Worm (Caenorhabditis elegans): ENCODE results near the gene srsx-13.

The srsx-13 gene

DNA sequence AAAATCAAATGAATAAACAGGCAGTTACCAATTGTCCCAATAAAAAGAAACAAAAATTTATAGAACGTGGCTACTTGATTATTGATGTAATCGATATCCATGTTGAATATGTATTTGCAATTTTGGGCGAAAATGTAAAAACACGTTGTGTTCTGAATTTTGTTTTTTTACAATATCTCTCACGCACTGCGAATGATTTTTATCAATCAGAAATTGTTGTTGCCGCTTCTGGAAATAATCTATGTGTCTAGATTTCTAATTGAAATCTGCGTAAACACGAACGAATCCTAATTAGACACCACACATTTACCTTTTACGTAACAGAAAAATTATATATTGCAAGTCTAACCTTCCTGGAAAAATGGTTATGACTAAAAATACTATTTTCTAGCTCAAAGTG lies at the start of gene srsx-13:
Gene srsx-13, minus strand, starts transcription at position 101 of the 400 bp plus-strand sequence.
- TF ChIP-seq tbx-37 (GFP tag; conservative IDR thresholded peaks at IDR 0.05) (no peak), hmg-4 (GFP tag; optimal IDR thresholded peaks at IDR 0.05) (no peak), F13C5.2 (tag; optimal IDR thresholded peaks at IDR 0.05) (no peak), aly-1 (tag; optimal IDR thresholded peaks at IDR 0.05) (no peak), sea-1 (GFP tag; conservative IDR thresholded peaks at IDR 0.05) (no peak), scrt-1 (GFP tag; IDR thresholded peaks at IDR 0.05) (no peak), B0310.2 (tag; optimal IDR thresholded peaks at IDR 0.05) (no peak), pes-1 (GFP tag; IDR thresholded peaks at IDR 0.05) (no peak), hmbx-1 (tag; optimal IDR thresholded peaks at IDR 0.05) (no peak), ets-7 (tag; optimal IDR thresholded peaks at IDR 0.05) (no peak), flt-1 (GFP tag; IDR thresholded peaks at IDR 0.05) (no peak), ceh-36 (tag; optimal IDR thresholded peaks at IDR 0.05) (no peak), tra-4 (tag; optimal IDR thresholded peaks at IDR 0.05) (no peak), tbx-11 (GFP tag; IDR thresholded peaks at IDR 0.05) (no peak), ceh-13 (GFP tag; optimal IDR thresholded peaks at IDR 0.05) (no peak)

DNA sequence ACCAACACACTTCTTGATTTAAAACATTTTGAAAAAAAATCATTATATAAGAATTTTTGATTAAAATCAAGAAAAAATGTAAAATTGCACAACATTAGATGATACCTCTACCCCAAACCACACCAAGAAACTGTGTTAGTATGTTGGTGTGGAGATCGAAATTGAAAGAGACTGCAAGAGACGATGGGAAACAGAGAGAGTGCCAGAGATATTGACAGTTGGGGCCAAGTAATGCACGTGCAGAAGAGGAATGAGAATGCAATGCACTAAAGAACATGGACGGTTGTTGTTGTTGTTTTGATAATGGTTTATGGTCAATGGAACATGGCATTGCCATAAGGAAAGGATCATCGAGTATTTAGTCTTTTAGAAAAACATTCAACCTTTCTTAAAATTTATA lies 49.2 kb upstream of the srsx-13 start:
- TF ChIP-seq aly-1 (tag; optimal IDR thresholded peaks at IDR 0.05) (no peak), hmg-4 (GFP tag; optimal IDR thresholded peaks at IDR 0.05) (no peak), ceh-36 (tag; optimal IDR thresholded peaks at IDR 0.05) (no peak), flt-1 (GFP tag; IDR thresholded peaks at IDR 0.05) (no peak), B0310.2 (tag; optimal IDR thresholded peaks at IDR 0.05) (no peak), ets-7 (tag; optimal IDR thresholded peaks at IDR 0.05) (no peak), tbx-37 (GFP tag; conservative IDR thresholded peaks at IDR 0.05) (no peak), hmbx-1 (tag; optimal IDR thresholded peaks at IDR 0.05) (no peak), scrt-1 (GFP tag; IDR thresholded peaks at IDR 0.05) (no peak), F13C5.2 (tag; optimal IDR thresholded peaks at IDR 0.05) (no peak), sea-1 (GFP tag; conservative IDR thresholded peaks at IDR 0.05) (no peak), pes-1 (GFP tag; IDR thresholded peaks at IDR 0.05) (no peak), ceh-13 (GFP tag; optimal IDR thresholded peaks at IDR 0.05) (no peak), tra-4 (tag; optimal IDR thresholded peaks at IDR 0.05) (no peak), ama-1 (optimal IDR thresholded peaks at IDR 0.05) (no peak)

- TF ChIP-seq tra-4 (tag; optimal IDR thresholded peaks at IDR 0.05) (no peak), flt-1 (GFP tag; IDR thresholded peaks at IDR 0.05) (no peak), sea-1 (GFP tag; conservative IDR thresholded peaks at IDR 0.05) (no peak), hmg-4 (GFP tag; optimal IDR thresholded peaks at IDR 0.05) (no peak), ceh-13 (GFP tag; optimal IDR thresholded peaks at IDR 0.05) (no peak), hnd-1 (tag; optimal IDR thresholded peaks at IDR 0.05) (no peak), B0310.2 (tag; optimal IDR thresholded peaks at IDR 0.05) (no peak), tbx-37 (GFP tag; conservative IDR thresholded peaks at IDR 0.05) (no peak), aly-1 (tag; optimal IDR thresholded peaks at IDR 0.05) (no peak), ets-7 (tag; optimal IDR thresholded peaks at IDR 0.05) (no peak), F13C5.2 (tag; optimal IDR thresholded peaks at IDR 0.05) (no peak), tbx-11 (GFP tag; IDR thresholded peaks at IDR 0.05) (no peak), ceh-36 (tag; optimal IDR thresholded peaks at IDR 0.05) (no peak), scrt-1 (GFP tag; IDR thresholded peaks at IDR 0.05) (no peak), ama-1 (optimal IDR thresholded peaks at IDR 0.05) (no peak), pes-1 (GFP tag; IDR thresholded peaks at IDR 0.05) (no peak)
Observed at ce11 chrV:5031764-5032163, 48.8 kb upstream of the srsx-13 start.

- no peak for TF ChIP-seq B0310.2 (tag; optimal IDR thresholded peaks at IDR 0.05)
Observed at ce11 chrV:5030715-5031114, 47.7 kb upstream of the srsx-13 start, which contains the start of gene swt-7. Gene swt-7, minus strand, starts transcription at chrV:5030815.

- TF ChIP-seq scrt-1 (GFP tag; IDR thresholded peaks at IDR 0.05) (no peak), hmg-4 (GFP tag; optimal IDR thresholded peaks at IDR 0.05) (no peak), tra-4 (tag; optimal IDR thresholded peaks at IDR 0.05) (no peak), F13C5.2 (tag; optimal IDR thresholded peaks at IDR 0.05) (no peak)
Observed at ce11 chrV:5030212-5030611, 47.2 kb upstream of the srsx-13 start.

DNA sequence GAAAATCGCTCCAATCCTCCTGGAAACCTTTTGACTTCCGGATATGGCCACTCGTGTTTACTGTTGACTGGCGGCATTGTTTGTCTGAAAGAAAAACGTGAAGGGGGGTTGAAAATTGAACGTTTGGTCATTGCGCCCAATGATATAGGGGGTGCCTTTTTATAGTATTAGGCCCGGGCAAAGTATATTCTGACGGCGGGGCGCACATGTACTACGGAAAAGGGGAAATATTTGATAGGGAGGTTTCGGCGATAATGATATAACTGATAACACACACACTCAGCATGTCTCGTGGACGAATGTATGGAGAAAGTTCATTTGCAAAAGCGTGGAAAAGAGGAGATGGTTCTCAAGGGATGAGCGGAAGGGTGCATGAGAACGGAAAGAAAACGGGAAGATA lies 44.6 kb upstream of the srsx-13 start, which contains the start of gene cpt-4:
Gene cpt-4, minus strand, starts transcription at position 84 of the 400 bp plus-strand sequence.
- no peak for TF ChIP-seq flt-1 (GFP tag; IDR thresholded peaks at IDR 0.05)
- TF ChIP-seq hmg-4 (GFP tag; optimal IDR thresholded peaks at IDR 0.05) = no peak
- TF ChIP-seq sea-1 (GFP tag; conservative IDR thresholded peaks at IDR 0.05) = no peak
- TF ChIP-seq hnd-1 (tag; optimal IDR thresholded peaks at IDR 0.05) = no peak
- no peak for TF ChIP-seq tra-4 (tag; optimal IDR thresholded peaks at IDR 0.05)
- TF ChIP-seq F13C5.2 (tag; optimal IDR thresholded peaks at IDR 0.05) = no peak
- no peak for TF ChIP-seq ets-7 (tag; optimal IDR thresholded peaks at IDR 0.05)
- TF ChIP-seq B0310.2 (tag; optimal IDR thresholded peaks at IDR 0.05) = no peak
- no peak for TF ChIP-seq scrt-1 (GFP tag; IDR thresholded peaks at IDR 0.05)
- no peak for TF ChIP-seq hmbx-1 (tag; optimal IDR thresholded peaks at IDR 0.05)
- TF ChIP-seq aly-1 (tag; optimal IDR thresholded peaks at IDR 0.05) = no peak
- no peak for TF ChIP-seq ceh-13 (GFP tag; optimal IDR thresholded peaks at IDR 0.05)
- no peak for TF ChIP-seq ceh-36 (tag; optimal IDR thresholded peaks at IDR 0.05)
- TF ChIP-seq tbx-11 (GFP tag; IDR thresholded peaks at IDR 0.05) = no peak
- TF ChIP-seq tbx-37 (GFP tag; conservative IDR thresholded peaks at IDR 0.05) = no peak
- TF ChIP-seq pes-1 (GFP tag; IDR thresholded peaks at IDR 0.05) = no peak
- TF ChIP-seq ama-1 (optimal IDR thresholded peaks at IDR 0.05) = no peak

DNA sequence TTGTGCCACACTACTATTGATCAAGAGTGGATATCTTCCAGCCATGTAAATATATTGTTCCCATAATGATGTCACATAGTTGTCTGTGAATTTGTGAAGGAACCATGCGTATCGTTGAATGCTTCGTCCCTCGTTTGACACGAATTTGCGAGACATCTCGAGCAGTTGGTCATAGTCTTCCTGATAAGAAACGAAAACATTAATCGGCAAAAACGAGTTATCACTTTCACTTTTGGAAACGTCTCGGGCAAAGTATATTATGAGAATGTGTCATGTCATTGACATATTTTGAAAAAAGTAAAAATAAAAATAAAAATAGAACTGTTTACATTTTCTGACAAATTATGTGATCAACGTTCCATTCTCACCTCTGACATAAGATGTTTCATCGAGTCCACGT lies 43.4 kb upstream of the srsx-13 start:
- TF ChIP-seq aly-1 (tag; optimal IDR thresholded peaks at IDR 0.05) (no peak), tra-4 (tag; optimal IDR thresholded peaks at IDR 0.05) (no peak), ceh-13 (GFP tag; optimal IDR thresholded peaks at IDR 0.05) (no peak), tbx-37 (GFP tag; conservative IDR thresholded peaks at IDR 0.05) (no peak), hmg-4 (GFP tag; optimal IDR thresholded peaks at IDR 0.05) (no peak), pes-1 (GFP tag; IDR thresholded peaks at IDR 0.05) (no peak), F13C5.2 (tag; optimal IDR thresholded peaks at IDR 0.05) (no peak), ceh-36 (tag; optimal IDR thresholded peaks at IDR 0.05) (no peak), B0310.2 (tag; optimal IDR thresholded peaks at IDR 0.05) (no peak), ets-7 (tag; optimal IDR thresholded peaks at IDR 0.05) (no peak), flt-1 (GFP tag; IDR thresholded peaks at IDR 0.05) (no peak), tbx-11 (GFP tag; IDR thresholded peaks at IDR 0.05) (no peak), hmbx-1 (tag; optimal IDR thresholded peaks at IDR 0.05) (no peak), scrt-1 (GFP tag; IDR thresholded peaks at IDR 0.05) (no peak), hnd-1 (tag; optimal IDR thresholded peaks at IDR 0.05) (no peak), ama-1 (optimal IDR thresholded peaks at IDR 0.05) (no peak)
